Worm (Caenorhabditis elegans) whole organism, young adult: Measurements from ENCODE around the gene ZC239.22.
A peak's percentile ranks its signal among the peaks of the same experiment; 100 is the strongest.

Experiments
- D2030.7 ChIP-seq: fragments of 200-800 bp; sonication (Bioruptor generic); IDR thresholded peaks from 2 replicates; pipeline ENCODE4 v1.3.6; 2022; ENCODE audit warnings: missing genetic modification reagents, missing genetic modification characterization, missing compliant biosample characterization
- F39B2.1 ChIP-seq: fragments of 200-800 bp; sonication (Bioruptor generic); IDR thresholded peaks from 2 replicates; pipeline ENCODE4 v1.3.6; 2022; ENCODE audit warnings: missing genetic modification reagents, missing genetic modification characterization, missing compliant biosample characterization
- F52B5.7 ChIP-seq: sonication (generic microtip); optimal IDR thresholded peaks from 2 replicates; lab custom pipeline; 2016; ENCODE audit warnings: mild to moderate bottlenecking, missing genetic modification characterization, missing compliant biosample characterization
- Y53F4B.3 ChIP-seq: fragments of 200-800 bp; sonication (Bioruptor generic); IDR thresholded peaks from 2 replicates; pipeline ENCODE4 v1.3.6; 2022; ENCODE audit warnings: missing genetic modification reagents, missing genetic modification characterization, missing compliant biosample characterization
- Y67H2A.10 ChIP-seq: fragments of 200-800 bp; sonication (Bioruptor generic); conservative IDR thresholded peaks from 2 replicates; pipeline ENCODE4 v1.3.6; 2022; ENCODE audit warnings: missing genetic modification reagents, missing genetic modification characterization, missing compliant biosample characterization
- ama-1 ChIP-seq, 3 experiments: fragments of 150-350 bp in 1 of 3; sonication (generic microtip) in 2 of 3; optimal IDR thresholded peaks; 2 replicates each; lab custom pipeline; 2014 to 2018; ENCODE audit warnings: missing biosample characterization in 2 of 3, missing genetic modification characterization in 2 of 3, missing genetic modification reagents in 2 of 3
- atf-7 ChIP-seq: sonication (generic microtip); optimal IDR thresholded peaks from 2 replicates; lab custom pipeline; 2017; ENCODE audit warnings: mild to moderate bottlenecking, missing genetic modification characterization, missing compliant biosample characterization
- attf-3 ChIP-seq: fragments of 200-800 bp; sonication (Bioruptor generic); conservative IDR thresholded peaks from 2 replicates; pipeline ENCODE4 v1.3.6; 2022; ENCODE audit warnings: missing genetic modification reagents, missing genetic modification characterization, missing compliant biosample characterization
- attf-5 ChIP-seq: fragments of 200-800 bp; sonication (Bioruptor generic); optimal IDR thresholded peaks from 2 replicates; lab custom pipeline; 2018; ENCODE audit warnings: mild to moderate bottlenecking, missing genetic modification characterization, missing compliant biosample characterization
- bed-2 ChIP-seq: fragments of 200-800 bp; sonication (Bioruptor generic); IDR thresholded peaks from 2 replicates; pipeline ENCODE4 v1.3.6; 2022; ENCODE audit warnings: missing genetic modification reagents, missing genetic modification characterization, missing compliant biosample characterization
- cebp-1 ChIP-seq, 2 experiments: fragments of 200-800 bp in 1 of 2; sonication (Bioruptor generic) in 1 of 2; sonication (generic microtip) in 1 of 2; IDR thresholded peaks in 1 of 2; optimal IDR thresholded peaks in 1 of 2; 2 replicates each; pipeline versions ENCODE4 v1.3.6 to Lab custom; 2017 to 2022; ENCODE audit warnings: missing compliant biosample characterization in 2 of 2, missing genetic modification characterization in 2 of 2, mild to moderate bottlenecking in 1 of 2, missing genetic modification reagents in 1 of 2, moderate library complexity in 1 of 2
- ceh-58 ChIP-seq: fragments of 200-800 bp; sonication (Bioruptor generic); IDR thresholded peaks from 2 replicates; pipeline ENCODE4 v1.3.6; 2022; ENCODE audit warnings: missing genetic modification characterization, missing compliant biosample characterization
- dox-1 ChIP-seq: fragments of 200-800 bp; sonication (Bioruptor generic); IDR thresholded peaks from 2 replicates; pipeline ENCODE4 v1.3.6; 2022; ENCODE audit warnings: missing genetic modification reagents, missing genetic modification characterization, missing compliant biosample characterization
- dpff-1 ChIP-seq: sonication (generic microtip); optimal IDR thresholded peaks from 2 replicates; lab custom pipeline; 2017; ENCODE audit warnings: mild to moderate bottlenecking, missing genetic modification characterization, missing compliant biosample characterization
- efl-1 ChIP-seq: fragments of 150-350 bp; optimal IDR thresholded peaks from 2 replicates; lab custom pipeline; 2014; ENCODE audit warnings: missing biosample characterization, missing genetic modification reagents, missing genetic modification characterization
- egrh-3 ChIP-seq: fragments of 200-800 bp; sonication (Bioruptor generic); IDR thresholded peaks from 2 replicates; pipeline ENCODE4 v1.3.6; 2022; ENCODE audit warnings: missing genetic modification reagents, missing genetic modification characterization, missing compliant biosample characterization
- let-526 ChIP-seq: fragments of 200-800 bp; sonication (Bioruptor generic); IDR thresholded peaks from 2 replicates; pipeline ENCODE4 v1.3.6; 2022; ENCODE audit warnings: missing genetic modification reagents, missing genetic modification characterization, missing compliant biosample characterization
- lin-40 ChIP-seq: sonication (generic microtip); optimal IDR thresholded peaks from 2 replicates; lab custom pipeline; 2016; ENCODE audit warnings: missing genetic modification characterization, mild to moderate bottlenecking, missing compliant biosample characterization, missing genotype, missing genetic modification reagents
- madf-10 ChIP-seq: sonication (generic microtip); optimal IDR thresholded peaks from 2 replicates; lab custom pipeline; 2016; ENCODE audit warnings: mild to moderate bottlenecking, missing genetic modification characterization, missing compliant biosample characterization
- madf-6 ChIP-seq: fragments of 200-800 bp; sonication (Bioruptor generic); IDR thresholded peaks from 2 replicates; pipeline ENCODE4 v1.3.6; 2022; ENCODE audit warnings: missing genetic modification reagents, missing genetic modification characterization, missing compliant biosample characterization
- madf-8 ChIP-seq: fragments of 200-800 bp; sonication (Bioruptor generic); conservative IDR thresholded peaks from 2 replicates; pipeline ENCODE4 v1.3.6; 2022; ENCODE audit warnings: missing genetic modification reagents, missing genetic modification characterization, missing compliant biosample characterization
- mel-28 ChIP-seq: sonication (generic microtip); optimal IDR thresholded peaks from 2 replicates; lab custom pipeline; 2016; ENCODE audit warnings: borderline replicate concordance, mild to moderate bottlenecking, missing genetic modification characterization, missing compliant biosample characterization
- nfya-1 ChIP-seq: sonication (generic microtip); optimal IDR thresholded peaks from 2 replicates; lab custom pipeline; 2017; ENCODE audit warnings: antibody characterized with exemption, missing compliant biosample characterization, missing genetic modification characterization, borderline replicate concordance; ENCODE audit not compliant: insufficient read depth
- nfya-2 ChIP-seq: fragments of 200-800 bp; sonication (Bioruptor generic); IDR thresholded peaks from 2 replicates; pipeline ENCODE4 v1.3.6; 2022; ENCODE audit warnings: missing genetic modification reagents, missing genetic modification characterization, missing compliant biosample characterization
- nhr-179 ChIP-seq: sonication (generic microtip); optimal IDR thresholded peaks from 2 replicates; lab custom pipeline; 2016; ENCODE audit warnings: mild to moderate bottlenecking, missing genetic modification characterization, missing compliant biosample characterization
- nhr-80 ChIP-seq: sonication (generic microtip); optimal IDR thresholded peaks from 2 replicates; lab custom pipeline; 2016; ENCODE audit warnings: missing genetic modification characterization, missing compliant biosample characterization
- rpc-1 ChIP-seq, 2 experiments: fragments of 150-350 bp in 1 of 2; sonication (generic microtip) in 1 of 2; optimal IDR thresholded peaks; 2 replicates each; lab custom pipeline; 2014 to 2018; ENCODE audit warnings: missing biosample characterization in 1 of 2, missing genetic modification characterization in 1 of 2, missing genetic modification reagents in 1 of 2, missing genotype in 1 of 2
- somi-1 ChIP-seq: fragments of 200-800 bp; sonication (Bioruptor generic); optimal IDR thresholded peaks from 2 replicates; lab custom pipeline; 2018; ENCODE audit warnings: mild to moderate bottlenecking, missing genetic modification characterization, missing compliant biosample characterization
- tlf-1 ChIP-seq: fragments of 200-800 bp; sonication (Bioruptor generic); optimal IDR thresholded peaks from 2 replicates; lab custom pipeline; 2018; ENCODE audit warnings: mild to moderate bottlenecking, missing genetic modification characterization, missing compliant biosample characterization
- ztf-22 ChIP-seq: fragments of 200-800 bp; sonication (Bioruptor generic); optimal IDR thresholded peaks from 2 replicates; lab custom pipeline; 2018; ENCODE audit warnings: mild to moderate bottlenecking, missing genetic modification characterization, moderate library complexity, missing compliant biosample characterization
- ztf-26 ChIP-seq: sonication (generic microtip); optimal IDR thresholded peaks from 2 replicates; lab custom pipeline; 2017; ENCODE audit warnings: missing genetic modification characterization, missing compliant biosample characterization

The ZC239.22 gene

DNA sequence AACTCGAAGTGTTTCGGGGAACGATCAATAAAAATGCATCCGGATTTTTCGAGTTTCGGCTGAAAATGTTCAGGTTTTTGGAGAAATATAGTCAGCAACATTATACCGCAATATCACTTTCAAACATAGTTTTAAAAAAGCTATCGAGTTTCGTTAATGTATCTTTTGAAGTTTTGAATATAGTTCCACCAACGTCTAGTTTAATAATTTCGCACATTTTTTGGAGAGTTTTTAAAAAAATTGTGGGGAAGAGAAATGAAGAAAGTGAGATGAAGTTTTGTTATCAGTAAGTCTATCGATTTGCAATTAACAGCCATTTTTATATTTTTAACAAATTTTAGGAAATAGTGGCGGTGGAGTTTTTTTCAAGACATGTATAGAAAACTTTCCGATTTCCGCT lies 5.2 kb upstream of the ZC239.22 start, which contains the start of gene ZC239.17:
ZC239.17 (minus strand) TSS at position 101 of the 400 bp plus-strand sequence.
- TF ChIP-seq bed-2 (GFP tag; lab: Robert Waterston, UW) (no peak), atf-7 (tag; lab: Kevin White, UChicago) (no peak), dpff-1 (tag; lab: Kevin White, UChicago) (no peak), nfya-2 (no peak), Y53F4B.3 (GFP tag; lab: Robert Waterston, UW) (no peak), ztf-26 (tag; lab: Kevin White, UChicago) (no peak), madf-10 (tag; lab: Kevin White, UChicago) (no peak), Y67H2A.10 (GFP tag; lab: Robert Waterston, UW) (no peak), nhr-179 (no peak), F52B5.7 (tag; lab: Kevin White, UChicago) (no peak)

- no peak for TF ChIP-seq attf-3 (GFP tag; lab: Robert Waterston, UW)
- peak; percentile 13 for TF ChIP-seq nhr-80
Observed at ce11 chrII:3225200-3225599, 4.6 kb upstream of the ZC239.22 start, which contains the start of gene ZC239.16. Gene ZC239.16 (minus strand): TSS chrII:3225319.

ce11 chrII:3224631-3225030 lies 4.0 kb upstream of the ZC239.22 start, which contains the start of gene ZC239.15:
Gene ZC239.15 (minus strand): TSS chrII:3224731.
- TF ChIP-seq ztf-22 (no peak), efl-1 (no peak), somi-1 (GFP tag; lab: Kevin White, UChicago) (no peak), Y53F4B.3 (GFP tag; lab: Robert Waterston, UW) (no peak), mel-28 (tag; lab: Kevin White, UChicago) (no peak), tlf-1 (GFP tag; lab: Kevin White, UChicago) (no peak), D2030.7 (no peak), attf-3 (GFP tag; lab: Robert Waterston, UW) (no peak), rpc-1 (optimal IDR thresholded peaks at IDR 0.05; lab: Kevin White, UChicago) (no peak), rpc-1 (tag; optimal IDR thresholded peaks at IDR 0.05; lab: Kevin White, UChicago) (no peak), madf-8 (GFP tag; lab: Robert Waterston, UW) (no peak), nhr-179 (no peak), let-526 (GFP tag; lab: Robert Waterston, UW) (no peak), lin-40 (tag; lab: Kevin White, UChicago) (no peak), ama-1 (optimal IDR thresholded peaks at IDR 0.05; lab: Kevin White, UChicago) (no peak), ama-1 (GFP tag; optimal IDR thresholded peaks at IDR 0.05; lab: Kevin White, UChicago) (no peak), madf-6 (GFP tag; lab: Robert Waterston, UW) (no peak), ceh-58 (GFP tag; lab: Robert Waterston, UW) (no peak), attf-5 (GFP tag; lab: Kevin White, UChicago) (no peak), egrh-3 (GFP tag; lab: Robert Waterston, UW) (no peak)

DNA sequence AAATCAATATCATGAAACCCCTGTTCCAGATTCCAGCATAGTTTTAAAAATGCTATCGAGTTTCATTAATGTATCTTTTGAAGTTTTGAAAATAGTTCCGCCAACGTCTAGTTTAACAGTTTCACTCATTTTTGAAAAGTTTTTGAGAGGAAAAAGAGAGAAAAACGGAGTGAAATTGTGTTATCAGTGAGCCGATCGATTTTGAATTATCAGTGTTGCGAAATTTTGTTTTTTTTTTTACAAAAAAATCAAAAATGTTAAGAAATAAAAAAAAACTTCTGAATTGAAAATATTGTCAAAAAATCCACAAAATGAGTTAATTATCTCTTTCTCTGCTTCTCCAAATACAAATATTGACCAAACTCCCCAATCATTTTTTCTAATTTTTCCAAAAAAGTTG lies 2.1 kb upstream of the ZC239.22 start, which contains the start of gene ZC239.13:
ZC239.13 (minus strand) TSS at position 154 of the 400 bp plus-strand sequence.
- TF ChIP-seq cebp-1 (GFP tag; IDR thresholded peaks at IDR 0.05; lab: Robert Waterston, UW): peak; percentile 74; the same call in 1 of the 2 replicates
- peak; percentile 78 for TF ChIP-seq cebp-1 (tag; optimal IDR thresholded peaks at IDR 0.05; lab: Kevin White, UChicago)
- no peak for TF ChIP-seq Y53F4B.3 (GFP tag; lab: Robert Waterston, UW)
- no peak for TF ChIP-seq F39B2.1
- no peak for TF ChIP-seq let-526 (GFP tag; lab: Robert Waterston, UW)
- TF ChIP-seq dox-1 (GFP tag; lab: Robert Waterston, UW): no peak
- no peak for TF ChIP-seq nfya-1 (tag; lab: Kevin White, UChicago)
- TF ChIP-seq ceh-58 (GFP tag; lab: Robert Waterston, UW): no peak
